Worm (Caenorhabditis elegans) whole organism, young adult: ENCODE measurements around the gene Y60A9.1.
"Not testable (repeated sequence)": the region's sequence is repeated elsewhere in the genome, so short reads cannot be mapped to it uniquely, and the experiment has no call there.

ENCODE experiments used
- B0261.1 ChIP-seq: sonication (generic microtip); optimal IDR thresholded peaks from 2 replicates; lab custom pipeline; 2016; ENCODE audit warnings: mild to moderate bottlenecking, missing genetic modification characterization, moderate library complexity, missing compliant biosample characterization
- D2030.7 ChIP-seq: fragments of 200-800 bp; sonication (Bioruptor generic); IDR thresholded peaks from 2 replicates; pipeline ENCODE4 v1.3.6; 2022; ENCODE audit warnings: missing genetic modification reagents, missing genetic modification characterization, missing compliant biosample characterization
- Y56A3A.18 ChIP-seq: fragments of 200-800 bp; sonication (Bioruptor generic); IDR thresholded peaks from 2 replicates; pipeline ENCODE4 v1.3.6; 2022; ENCODE audit warnings: missing genetic modification reagents, missing genetic modification characterization, missing compliant biosample characterization
- ZK185.1 ChIP-seq: sonication (generic microtip); optimal IDR thresholded peaks from 2 replicates; lab custom pipeline; 2016; ENCODE audit warnings: mild to moderate bottlenecking, missing genetic modification characterization, missing compliant biosample characterization; ENCODE audit not compliant: poor library complexity, severe bottlenecking
- atf-7 ChIP-seq: sonication (generic microtip); optimal IDR thresholded peaks from 2 replicates; lab custom pipeline; 2017; ENCODE audit warnings: mild to moderate bottlenecking, missing genetic modification characterization, missing compliant biosample characterization
- athp-1 ChIP-seq: sonication (generic microtip); optimal IDR thresholded peaks from 2 replicates; lab custom pipeline; 2017; ENCODE audit warnings: mild to moderate bottlenecking, missing genetic modification characterization, missing compliant biosample characterization
- bed-1 ChIP-seq: fragments of 200-800 bp; sonication (Bioruptor generic); IDR thresholded peaks from 2 replicates; pipeline ENCODE4 v1.3.6; 2022; ENCODE audit warnings: missing genetic modification reagents, missing genetic modification characterization, missing compliant biosample characterization
- ccch-3 ChIP-seq: fragments of 200-800 bp; sonication (Bioruptor generic); optimal IDR thresholded peaks from 2 replicates; lab custom pipeline; 2018; ENCODE audit warnings: mild to moderate bottlenecking, missing genetic modification characterization, missing compliant biosample characterization
- cebp-1 ChIP-seq, 2 experiments: fragments of 200-800 bp in 1 of 2; sonication (Bioruptor generic) in 1 of 2; sonication (generic microtip) in 1 of 2; IDR thresholded peaks in 1 of 2; optimal IDR thresholded peaks in 1 of 2; 2 replicates each; pipeline versions ENCODE4 v1.3.6 to Lab custom; 2017 to 2022; ENCODE audit warnings: missing compliant biosample characterization in 2 of 2, missing genetic modification characterization in 2 of 2, mild to moderate bottlenecking in 1 of 2, missing genetic modification reagents in 1 of 2, moderate library complexity in 1 of 2
- ceh-100 ChIP-seq: fragments of 200-800 bp; sonication (Bioruptor generic); IDR thresholded peaks from 2 replicates; pipeline ENCODE4 v1.3.6; 2022; ENCODE audit warnings: missing genetic modification reagents, missing genetic modification characterization, missing compliant biosample characterization
- ceh-91 ChIP-seq: fragments of 200-800 bp; sonication (Bioruptor generic); IDR thresholded peaks from 2 replicates; pipeline ENCODE4 v1.3.6; 2022; ENCODE audit warnings: missing genetic modification reagents, missing genetic modification characterization, missing compliant biosample characterization
- chd-7 ChIP-seq: sonication (generic microtip); optimal IDR thresholded peaks from 2 replicates; lab custom pipeline; 2016; ENCODE audit warnings: mild to moderate bottlenecking, missing genetic modification characterization, moderate library complexity, missing compliant biosample characterization
- die-1 ChIP-seq: sonication (generic microtip); optimal IDR thresholded peaks from 2 replicates; lab custom pipeline; 2016; ENCODE audit warnings: missing genotype, mild to moderate bottlenecking, missing genetic modification characterization, missing compliant biosample characterization
- dox-1 ChIP-seq: fragments of 200-800 bp; sonication (Bioruptor generic); IDR thresholded peaks from 2 replicates; pipeline ENCODE4 v1.3.6; 2022; ENCODE audit warnings: missing genetic modification reagents, missing genetic modification characterization, missing compliant biosample characterization
- egrh-3 ChIP-seq: fragments of 200-800 bp; sonication (Bioruptor generic); IDR thresholded peaks from 2 replicates; pipeline ENCODE4 v1.3.6; 2022; ENCODE audit warnings: missing genetic modification reagents, missing genetic modification characterization, missing compliant biosample characterization
- fkh-3 ChIP-seq: sonication (generic microtip); optimal IDR thresholded peaks from 2 replicates; lab custom pipeline; 2016; ENCODE audit warnings: mild to moderate bottlenecking, missing genetic modification characterization, missing compliant biosample characterization
- him-1 ChIP-seq: sonication (generic microtip); optimal IDR thresholded peaks from 2 replicates; lab custom pipeline; 2016; ENCODE audit warnings: missing genotype, missing genetic modification reagents, missing genetic modification characterization, missing compliant biosample characterization
- hmg-1.2 ChIP-seq: fragments of 200-800 bp; sonication (Bioruptor generic); IDR thresholded peaks from 2 replicates; pipeline ENCODE4 v1.3.6; 2022; ENCODE audit warnings: missing genetic modification reagents, missing genetic modification characterization, missing compliant biosample characterization
- let-607 ChIP-seq, 2 experiments: fragments of 200-800 bp in 1 of 2; sonication (Bioruptor generic) in 1 of 2; sonication (generic microtip) in 1 of 2; optimal IDR thresholded peaks; 2 replicates each; lab custom pipeline; 2016 to 2018; ENCODE audit warnings: mild to moderate bottlenecking in 2 of 2, missing compliant biosample characterization in 2 of 2, missing genetic modification characterization in 2 of 2, moderate library complexity in 2 of 2, missing genotype in 1 of 2
- lin-26 ChIP-seq: fragments of 200-800 bp; sonication (Bioruptor generic); IDR thresholded peaks from 2 replicates; pipeline ENCODE4 v1.3.6; 2022; ENCODE audit warnings: missing genetic modification reagents, missing genetic modification characterization, missing compliant biosample characterization
- lin-40 ChIP-seq: sonication (generic microtip); optimal IDR thresholded peaks from 2 replicates; lab custom pipeline; 2016; ENCODE audit warnings: missing genetic modification characterization, mild to moderate bottlenecking, missing compliant biosample characterization, missing genotype, missing genetic modification reagents
- lsl-1 ChIP-seq: fragments of 200-800 bp; sonication (Bioruptor generic); optimal IDR thresholded peaks from 2 replicates; lab custom pipeline; 2018; ENCODE audit warnings: mild to moderate bottlenecking, missing genetic modification characterization, moderate library complexity, missing compliant biosample characterization
- madf-10 ChIP-seq: sonication (generic microtip); optimal IDR thresholded peaks from 2 replicates; lab custom pipeline; 2016; ENCODE audit warnings: mild to moderate bottlenecking, missing genetic modification characterization, missing compliant biosample characterization
- mxl-1 ChIP-seq: sonication (generic microtip); optimal IDR thresholded peaks from 2 replicates; lab custom pipeline; 2016; ENCODE audit warnings: missing genetic modification characterization, missing compliant biosample characterization
- nhr-120 ChIP-seq: fragments of 200-800 bp; sonication (Bioruptor generic); IDR thresholded peaks from 2 replicates; pipeline ENCODE4 v1.3.6; 2022; ENCODE audit warnings: missing genetic modification characterization, missing compliant biosample characterization
- nhr-80 ChIP-seq: sonication (generic microtip); optimal IDR thresholded peaks from 2 replicates; lab custom pipeline; 2016; ENCODE audit warnings: missing genetic modification characterization, missing compliant biosample characterization
- nhr-90 ChIP-seq: sonication (generic microtip); optimal IDR thresholded peaks from 2 replicates; lab custom pipeline; 2016; ENCODE audit warnings: missing genotype, mild to moderate bottlenecking, missing genetic modification characterization, missing compliant biosample characterization
- pbrm-1 ChIP-seq: fragments of 200-800 bp; sonication (Bioruptor generic); IDR thresholded peaks from 2 replicates; pipeline ENCODE4 v1.3.6; 2022; ENCODE audit warnings: missing genetic modification reagents, missing genetic modification characterization, missing compliant biosample characterization
- rcor-1 ChIP-seq: fragments of 200-800 bp; sonication (Bioruptor generic); IDR thresholded peaks from 2 replicates; pipeline ENCODE4 v1.3.6; 2022; ENCODE audit warnings: missing genetic modification reagents, missing genetic modification characterization, missing compliant biosample characterization
- repo-1 ChIP-seq: sonication (generic microtip); optimal IDR thresholded peaks from 2 replicates; lab custom pipeline; 2017; ENCODE audit warnings: mild to moderate bottlenecking, missing genetic modification characterization, missing compliant biosample characterization
- rpc-1 ChIP-seq, 2 experiments: fragments of 150-350 bp in 1 of 2; sonication (generic microtip) in 1 of 2; optimal IDR thresholded peaks; 2 replicates each; lab custom pipeline; 2014 to 2018; ENCODE audit warnings: missing biosample characterization in 1 of 2, missing genetic modification characterization in 1 of 2, missing genetic modification reagents in 1 of 2, missing genotype in 1 of 2
- snpc-1.3 ChIP-seq: sonication (generic microtip); optimal IDR thresholded peaks from 2 replicates; lab custom pipeline; 2017; ENCODE audit warnings: missing genetic modification characterization, mild to moderate bottlenecking, missing compliant biosample characterization, antibody characterized with exemption, moderate library complexity, missing genotype, missing genetic modification reagents; ENCODE audit not compliant: insufficient read depth
- snpc-4 ChIP-seq, 5 experiments: fragments of 150-350 bp in 1 of 5; sonication (generic microtip) in 4 of 5; optimal IDR thresholded peaks; 2 replicates each; lab custom pipeline; 2014 to 2018; ENCODE audit warnings: missing genetic modification characterization in 5 of 5, missing biosample characterization in 3 of 5, antibody characterized with exemption in 2 of 5, mild to moderate bottlenecking in 2 of 5, missing compliant biosample characterization in 2 of 5, missing genotype in 2 of 5, moderate library complexity in 2 of 5, missing genetic modification reagents in 1 of 5
- sptf-2 ChIP-seq: fragments of 200-800 bp; sonication (Bioruptor generic); optimal IDR thresholded peaks from 2 replicates; lab custom pipeline; 2018; ENCODE audit warnings: mild to moderate bottlenecking, missing genetic modification characterization, missing compliant biosample characterization
- tbp1 ChIP-seq: fragments of 200-800 bp; sonication (Bioruptor generic); optimal IDR thresholded peaks from 2 replicates; lab custom pipeline; 2018; ENCODE audit warnings: mild to moderate bottlenecking, missing genetic modification characterization, missing compliant biosample characterization
- zim-3 ChIP-seq: sonication (generic microtip); optimal IDR thresholded peaks from 2 replicates; lab custom pipeline; 2017; ENCODE audit warnings: mild to moderate bottlenecking, missing genetic modification characterization, moderate library complexity, missing compliant biosample characterization
- ztf-18 ChIP-seq: sonication (generic microtip); optimal IDR thresholded peaks from 2 replicates; lab custom pipeline; 2016; ENCODE audit warnings: missing genotype, mild to moderate bottlenecking, missing genetic modification characterization, missing compliant biosample characterization
- ztf-26 ChIP-seq: sonication (generic microtip); optimal IDR thresholded peaks from 2 replicates; lab custom pipeline; 2017; ENCODE audit warnings: missing genetic modification characterization, missing compliant biosample characterization

The Y60A9.1 gene

ce11 chrX:14437806-14438205 is 42.6 kb upstream of the Y60A9.1 start:
- TF ChIP-seq lsl-1 (GFP tag; lab: Kevin White, UChicago) = peak; percentile 9
- TF ChIP-seq athp-1 = peak; percentile 26
- TF ChIP-seq lin-26 (GFP tag; lab: Robert Waterston, UW) = peak; percentile 81
- peak; percentile 3 to 14 for TF ChIP-seq let-607 (tag; optimal IDR thresholded peaks at IDR 0.05; lab: Kevin White, UChicago)
- TF ChIP-seq pbrm-1 (GFP tag; lab: Robert Waterston, UW) = peak; percentile 70
- peak; percentile 67 for TF ChIP-seq hmg-1.2 (GFP tag; lab: Robert Waterston, UW)
- TF ChIP-seq ceh-100 (GFP tag; lab: Robert Waterston, UW) = 0 out of 2 replicates have a peak, but pooled peaks have one; percentile 17
- TF ChIP-seq lin-40 = peak; percentile 79
- peak; percentile 67 for TF ChIP-seq repo-1 (tag; lab: Kevin White, UChicago)
- TF ChIP-seq ztf-26 = peak; percentile 85
- TF ChIP-seq madf-10 (tag; lab: Kevin White, UChicago) = peak; percentile 50
- peak; percentile 83; the same call in 1 of the 2 replicates for TF ChIP-seq dox-1 (GFP tag; lab: Robert Waterston, UW)
- peak; percentile 74; the same call in 1 of the 2 replicates for TF ChIP-seq Y56A3A.18
- peak; percentile 2 for TF ChIP-seq snpc-1.3
- TF ChIP-seq D2030.7 (GFP tag; lab: Robert Waterston, UW) = peak; percentile 64
- peak; percentile 67 for TF ChIP-seq die-1 (tag; lab: Kevin White, UChicago)
- TF ChIP-seq atf-7 (tag; lab: Kevin White, UChicago) = peak; percentile 25
- peak; percentile 63 for TF ChIP-seq ztf-18 (tag; lab: Kevin White, UChicago)
- peak; percentile 64 for TF ChIP-seq nhr-90 (tag; lab: Kevin White, UChicago)
- TF ChIP-seq zim-3 (tag; lab: Kevin White, UChicago) = peak; percentile 68
- peak; percentile 80 for TF ChIP-seq B0261.1 (tag; lab: Kevin White, UChicago)
- 0 out of 2 replicates have a peak, but pooled peaks have one; percentile 12 for TF ChIP-seq egrh-3 (GFP tag; lab: Robert Waterston, UW)
- peak; percentile 49; the same call in 1 of the 2 replicates for TF ChIP-seq cebp-1 (GFP tag; IDR thresholded peaks at IDR 0.05; lab: Robert Waterston, UW)
- not testable (repeated sequence) for TF ChIP-seq cebp-1 (tag; optimal IDR thresholded peaks at IDR 0.05; lab: Kevin White, UChicago)
- peak; percentile 56 for TF ChIP-seq him-1
- TF ChIP-seq sptf-2 (GFP tag; lab: Kevin White, UChicago) = peak; percentile 69
- peak; percentile 39 for TF ChIP-seq chd-7
- TF ChIP-seq ZK185.1 (tag; lab: Kevin White, UChicago) = peak; percentile 68
- TF ChIP-seq snpc-4 (GFP tag; optimal IDR thresholded peaks at IDR 0.05; lab: Kevin White, UChicago) = peak; percentile 53
- peak in 3 of 4 experiments; percentile 59 to 88 (median 76) for TF ChIP-seq snpc-4 (tag; optimal IDR thresholded peaks at IDR 0.05; lab: Kevin White, UChicago)
- TF ChIP-seq mxl-1 (tag; lab: Kevin White, UChicago) = peak; percentile 61
- peak; percentile 49; the same call in 1 of the 2 replicates for TF ChIP-seq rcor-1
- TF ChIP-seq rpc-1 (optimal IDR thresholded peaks at IDR 0.05; lab: Kevin White, UChicago) = peak; percentile 77
- peak; percentile 81 for TF ChIP-seq rpc-1 (tag; optimal IDR thresholded peaks at IDR 0.05; lab: Kevin White, UChicago)
- TF ChIP-seq tbp1 (GFP tag; lab: Kevin White, UChicago) = peak; percentile 89
- peak; percentile 18 for TF ChIP-seq nhr-80 (tag; lab: Kevin White, UChicago)
- 0 out of 2 replicates have a peak, but pooled peaks have one; percentile 16 for TF ChIP-seq nhr-120 (GFP tag; lab: Robert Waterston, UW)

- TF ChIP-seq ccch-3 (no peak), ceh-91 (GFP tag; lab: Robert Waterston, UW) (no peak), fkh-3 (no peak), bed-1 (GFP tag; lab: Robert Waterston, UW) (no peak), ztf-18 (tag; lab: Kevin White, UChicago) (peak; percentile 65)
Measured at ce11 chrX:14435648-14436155, 40.5 kb upstream of the Y60A9.1 start.
